Worm (Caenorhabditis elegans) whole organism, L3 larva: Measurements from ENCODE around the gene lec-3.

ENCODE experiments used
- R02D3.7 ChIP-seq: fragments of 150-350 bp; optimal IDR thresholded peaks from 2 replicates; lab custom pipeline; 2014; ENCODE audit warnings: missing biosample characterization, missing genetic modification characterization
- ceh-82 ChIP-seq: fragments of 150-350 bp; optimal IDR thresholded peaks from 2 replicates; lab custom pipeline; 2014; ENCODE audit warnings: missing biosample characterization, missing genetic modification characterization
- egl-27 ChIP-seq: sonication (generic microtip); optimal IDR thresholded peaks from 4 replicates; lab custom pipeline; 2017; ENCODE audit warnings: missing biosample characterization, missing genetic modification reagents, missing genetic modification characterization
- mdl-1 ChIP-seq: fragments of 150-350 bp; optimal IDR thresholded peaks from 2 replicates; lab custom pipeline; 2014; ENCODE audit warnings: missing biosample characterization, missing genetic modification characterization
- nhr-11 ChIP-seq: fragments of 150-350 bp; optimal IDR thresholded peaks from 2 replicates; lab custom pipeline; 2014; ENCODE audit warnings: missing biosample characterization, missing genetic modification characterization
- nhr-23 ChIP-seq: fragments of 150-350 bp; optimal IDR thresholded peaks from 2 replicates; lab custom pipeline; 2014; ENCODE audit warnings: missing biosample characterization, missing genetic modification reagents, missing genetic modification characterization
- nhr-25 ChIP-seq: sonication (generic microtip); optimal IDR thresholded peaks from 2 replicates; lab custom pipeline; 2017; ENCODE audit warnings: missing biosample characterization, missing genetic modification characterization
- nhr-43 ChIP-seq: sonication (generic microtip); optimal IDR thresholded peaks from 2 replicates; lab custom pipeline; 2016; ENCODE audit warnings: mild to moderate bottlenecking, missing genetic modification characterization, missing compliant biosample characterization; ENCODE audit not compliant: poor library complexity, severe bottlenecking
- pha-4 ChIP-seq: fragments of 150-350 bp; optimal IDR thresholded peaks from 2 replicates; lab custom pipeline; 2014; ENCODE audit warnings: missing biosample characterization, missing genetic modification reagents, missing genetic modification characterization
- pqm-1 ChIP-seq: fragments of 150-350 bp; optimal IDR thresholded peaks from 2 replicates; lab custom pipeline; 2017; ENCODE audit warnings: missing biosample characterization, missing genetic modification characterization, inconsistent platforms
- snpc-4 ChIP-seq: fragments of 150-350 bp; optimal IDR thresholded peaks from 2 replicates; lab custom pipeline; 2014; ENCODE audit warnings: missing biosample characterization, missing genetic modification characterization

DNA sequence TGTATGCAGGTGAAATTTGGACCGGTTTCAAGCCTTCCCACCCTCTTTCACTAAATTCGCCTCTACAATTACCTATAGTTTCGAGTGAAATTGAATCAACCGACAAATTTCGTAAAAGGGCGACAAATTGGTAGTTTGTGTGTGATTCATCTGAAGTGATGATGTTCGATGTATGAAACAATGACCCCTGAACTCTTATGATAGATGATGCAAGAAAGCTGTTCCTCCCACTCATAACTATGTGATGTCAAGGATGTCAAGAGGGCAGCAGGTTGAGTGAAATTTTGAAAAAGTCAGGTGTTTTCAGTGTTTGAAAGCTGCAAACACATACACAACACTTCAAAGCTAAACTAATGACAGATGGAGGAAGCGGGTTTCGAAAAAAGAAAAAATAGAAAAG, 21.6 kb downstream of the lec-3 start:
- no peak for TF ChIP-seq snpc-4 (tag; lab: Kevin White, UChicago)
- no peak for TF ChIP-seq egl-27 (tag; lab: Kevin White, UChicago)
- TF ChIP-seq nhr-43 (tag; lab: Kevin White, UChicago), result no peak
- TF ChIP-seq pha-4 (tag; lab: Kevin White, UChicago), result no peak
- peak; percentile 47 for TF ChIP-seq nhr-11
- TF ChIP-seq R02D3.7 (tag; lab: Kevin White, UChicago), result no peak
- TF ChIP-seq pqm-1 (tag; lab: Kevin White, UChicago), result no peak
- no peak for TF ChIP-seq nhr-25
- no peak for TF ChIP-seq mdl-1 (tag; lab: Kevin White, UChicago)
- TF ChIP-seq nhr-23 (tag; lab: Kevin White, UChicago), result no peak
- no peak for TF ChIP-seq ceh-82
